Fruit fly (Drosophila melanogaster): Measurements from ENCODE around the gene Octbeta1R.
A peak's percentile ranks its signal among the peaks of the same experiment; 100 is the strongest.

Gene Octbeta1R

DNA sequence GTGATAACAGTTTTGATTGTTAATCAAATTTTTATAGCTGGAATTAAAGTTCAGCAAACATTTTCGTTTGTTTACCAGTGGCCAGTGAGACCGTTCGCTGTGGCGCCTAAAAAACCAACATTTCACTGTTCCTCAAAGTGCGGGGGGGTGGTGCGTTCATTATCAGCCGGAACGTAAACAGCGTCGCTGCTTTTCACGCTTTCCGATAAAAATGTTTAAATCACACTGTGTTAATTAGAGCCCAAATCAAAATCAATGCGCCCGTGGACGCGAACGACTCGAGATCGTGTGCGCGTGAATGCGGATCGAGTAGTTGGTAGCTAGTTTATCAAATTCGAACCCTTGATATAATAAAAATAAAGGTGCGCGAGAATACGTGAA is 49.2 kb upstream of the Octbeta1R start, which contains the start of gene CG34376 (continued):
- peak; percentile 57 for TF ChIP-seq trem (tag; optimal IDR thresholded peaks at IDR 0.05)
- TF ChIP-seq CG8388 (GFP tag; optimal IDR thresholded peaks at IDR 0.05), result no peak
- TF ChIP-seq nau (GFP tag; optimal IDR thresholded peaks at IDR 0.05), result peak; percentile 29
- no peak for TF ChIP-seq CG10654 (GFP tag; optimal IDR thresholded peaks at IDR 0.05)
- peak; percentile 40 for TF ChIP-seq CG18764 (GFP tag; optimal IDR thresholded peaks at IDR 0.05)
- TF ChIP-seq CG3726 (GFP tag; IDR thresholded peaks at IDR 0.05), result no peak
- TF ChIP-seq CG32767 (GFP tag; IDR thresholded peaks at IDR 0.05), result 0 out of 2 replicates have a peak, but pooled peaks have one; percentile 25
- no peak for TF ChIP-seq HHEX (GFP tag; optimal IDR thresholded peaks at IDR 0.05)
- no peak for TF ChIP-seq CG16863 (GFP tag; optimal IDR thresholded peaks at IDR 0.05)
- peak; percentile 49 for TF ChIP-seq CG18599 (GFP tag; optimal IDR thresholded peaks at IDR 0.05)
- TF ChIP-seq lov (optimal IDR thresholded peaks at IDR 0.05), result no peak
- TF ChIP-seq lov (GFP tag; IDR thresholded peaks at IDR 0.05), result 0 out of 3 replicates have a peak, but pooled peaks have one; percentile 45
- no peak for TF ChIP-seq Hand (GFP tag; optimal IDR thresholded peaks at IDR 0.05)
- TF ChIP-seq CG9797 (GFP tag; optimal IDR thresholded peaks at IDR 0.05), result peak; percentile 79
- peak; percentile 12 for TF ChIP-seq Antp (GFP tag; optimal IDR thresholded peaks at IDR 0.05)
- peak in 1 of 2 experiments; percentile 57 for TF ChIP-seq Pdp1 (GFP tag; optimal IDR thresholded peaks at IDR 0.05)
- TF ChIP-seq chinmo (GFP tag; IDR thresholded peaks at IDR 0.05; ENCODE audit: partially characterized antibody), result 0 out of 4 replicates have a peak, but pooled peaks have one; percentile 44
- TF ChIP-seq CG2116 (GFP tag; optimal IDR thresholded peaks at IDR 0.05), result peak; percentile 74
- TF ChIP-seq CG6791 (GFP tag; IDR thresholded peaks at IDR 0.05; ENCODE audit: partially characterized antibody), result peak; percentile 57; the same call in 2 of the 3 replicates
- no peak for TF ChIP-seq CG6175 (GFP tag; IDR thresholded peaks at IDR 0.05)
- no peak for TF ChIP-seq CG33557 (GFP tag; optimal IDR thresholded peaks at IDR 0.05)
- peak; percentile 89 for TF ChIP-seq sd (tag; optimal IDR thresholded peaks at IDR 0.05)
- TF ChIP-seq ab (GFP tag; optimal IDR thresholded peaks at IDR 0.05), result no peak
- TF ChIP-seq emc (GFP tag; optimal IDR thresholded peaks at IDR 0.05), result no peak
- TF ChIP-seq CG31441 (GFP tag; IDR thresholded peaks at IDR 0.05), result peak; percentile 97
- TF ChIP-seq Jarid2 (GFP tag; optimal IDR thresholded peaks at IDR 0.05), result peak; percentile 65
- TF ChIP-seq prd (optimal IDR thresholded peaks at IDR 0.05), result no peak
- TF ChIP-seq prd (GFP tag; IDR thresholded peaks at IDR 0.05), result 0 out of 3 replicates have a peak, but pooled peaks have one; percentile 4
- peak; percentile 41 for TF ChIP-seq CG13775 (GFP tag; optimal IDR thresholded peaks at IDR 0.05)
- TF ChIP-seq CG3407 (GFP tag; optimal IDR thresholded peaks at IDR 0.05), result peak; percentile 34
- peak; percentile 49; the same call in 1 of the 3 replicates for TF ChIP-seq Dbx (GFP tag; IDR thresholded peaks at IDR 0.05)
- no peak for TF ChIP-seq tin (GFP tag; optimal IDR thresholded peaks at IDR 0.05)
- no peak for TF ChIP-seq CG4360 (GFP tag; IDR thresholded peaks at IDR 0.05)
- TF ChIP-seq CG12219 (GFP tag; optimal IDR thresholded peaks at IDR 0.05), result peak; percentile 9
- 0 out of 2 replicates have a peak, but pooled peaks have one; percentile 5 for TF ChIP-seq CG1024 (GFP tag; IDR thresholded peaks at IDR 0.05)
- peak; percentile 61 for TF ChIP-seq sug (tag; optimal IDR thresholded peaks at IDR 0.05)
- TF ChIP-seq CG5245 (GFP tag; optimal IDR thresholded peaks at IDR 0.05), result no peak
- TF ChIP-seq CTCF (GFP tag; optimal IDR thresholded peaks at IDR 0.05), result peak; percentile 29
- TF ChIP-seq YL-1 (GFP tag; optimal IDR thresholded peaks at IDR 0.05), result peak; percentile 48
- peak; percentile 50 for TF ChIP-seq CG15601 (tag; optimal IDR thresholded peaks at IDR 0.05)
- TF ChIP-seq lbe (GFP tag; optimal IDR thresholded peaks at IDR 0.05), result no peak
- TF ChIP-seq CG11085 (GFP tag; IDR thresholded peaks at IDR 0.05), result peak; percentile 12; the same call in 1 of the 2 replicates
- peak; percentile 25 for TF ChIP-seq ATbp (GFP tag; optimal IDR thresholded peaks at IDR 0.05)
- TF ChIP-seq Rfx (GFP tag; IDR thresholded peaks at IDR 0.05), result peak; percentile 62
- peak; percentile 22 for TF ChIP-seq slp2 (GFP tag; optimal IDR thresholded peaks at IDR 0.05)
- peak; percentile 29; the same call in 1 of the 3 replicates for TF ChIP-seq CG34224 (GFP tag; IDR thresholded peaks at IDR 0.05; ENCODE audit: partially characterized antibody)
- TF ChIP-seq CG10565 (GFP tag; optimal IDR thresholded peaks at IDR 0.05), result no peak
- TF ChIP-seq CG7357 (GFP tag; IDR thresholded peaks at IDR 0.05), result peak; percentile 58; the same call in 1 of the 3 replicates
- TF ChIP-seq Mad (GFP tag; optimal IDR thresholded peaks at IDR 0.05), result peak; percentile 9
- TF ChIP-seq Oli (tag; optimal IDR thresholded peaks at IDR 0.05), result no peak
